Fruit fly (Drosophila melanogaster): ENCODE measurements around the gene CG42238.

DNA sequence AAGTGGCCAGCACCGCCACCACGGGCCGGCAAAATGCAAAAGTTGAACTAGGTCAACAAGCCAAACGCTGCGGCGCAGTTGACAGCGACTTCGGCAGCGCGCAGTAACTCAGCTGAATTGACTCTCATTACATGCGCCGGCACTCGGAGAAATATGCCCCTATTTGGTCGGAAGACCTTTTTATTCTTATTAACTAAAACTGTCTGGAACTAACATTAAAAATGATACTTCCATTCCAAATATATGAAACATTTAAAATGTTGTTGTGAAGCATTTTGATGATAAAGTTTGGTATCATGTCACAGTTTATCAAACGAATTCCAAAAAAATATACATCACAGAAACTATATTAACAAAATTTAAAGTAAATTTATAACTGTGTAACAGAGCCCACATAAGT lies 15.2 kb upstream of the CG42238 start:
- TF ChIP-seq Eip74EF (GFP tag; optimal IDR thresholded peaks at IDR 0.05) (no peak), pan (optimal IDR thresholded peaks at IDR 0.05) (no peak), pan (GFP tag; optimal IDR thresholded peaks at IDR 0.05 in 1 of 2, IDR thresholded peaks at IDR 0.05 in 1 of 2) (no peak), CG9797 (GFP tag; optimal IDR thresholded peaks at IDR 0.05) (no peak), CG18011 (GFP tag; optimal IDR thresholded peaks at IDR 0.05) (no peak), Jarid2 (GFP tag; optimal IDR thresholded peaks at IDR 0.05) (no peak), her (GFP tag; optimal IDR thresholded peaks at IDR 0.05) (no peak), Oli (tag; optimal IDR thresholded peaks at IDR 0.05) (no peak), zen2 (GFP tag; IDR thresholded peaks at IDR 0.05; ENCODE audit: partially characterized antibody) (no peak), CG1647 (GFP tag; optimal IDR thresholded peaks at IDR 0.05) (no peak)
